Fruit fly (Drosophila melanogaster) whole organism, embryonic: ENCODE results near the gene E2f2.

Experiments
- B-H2 ChIP-seq: fragments of 200-800 bp; sonication (Bioruptor generic); optimal IDR thresholded peaks from 2 replicates; lab custom pipeline; 2018; ENCODE audit warnings: missing biosample characterization, mild to moderate bottlenecking, missing genetic modification characterization
- CG1024 ChIP-seq: fragments of 200-800 bp; sonication (Bioruptor generic); IDR thresholded peaks from 2 replicates; pipeline ENCODE4 v1.3.6; 2022; ENCODE audit warnings: missing biosample characterization, missing genetic modification characterization
- CG10274 ChIP-seq: fragments of 200-800 bp; sonication (Bioruptor generic); optimal IDR thresholded peaks from 3 replicates; lab custom pipeline; 2017; ENCODE audit warnings: missing biosample characterization, mild to moderate bottlenecking, missing genetic modification characterization
- CG10543 ChIP-seq: fragments of 200-800 bp; sonication (Bioruptor generic); optimal IDR thresholded peaks from 3 replicates; lab custom pipeline; 2017; ENCODE audit warnings: missing biosample characterization, mild to moderate bottlenecking, missing genetic modification characterization, moderate library complexity
- CG10979 ChIP-seq: fragments of 200-800 bp; sonication (Bioruptor generic); optimal IDR thresholded peaks from 2 replicates; lab custom pipeline; 2018; ENCODE audit warnings: missing biosample characterization, mild to moderate bottlenecking, missing genetic modification characterization, moderate library complexity
- CG11247 ChIP-seq: fragments of 200-800 bp; sonication (Bioruptor generic); IDR thresholded peaks from 2 replicates; pipeline ENCODE4 v1.3.6; 2022; ENCODE audit warnings: missing biosample characterization, missing genetic modification characterization
- CG12391 ChIP-seq: fragments of 200-800 bp; sonication (Bioruptor generic); optimal IDR thresholded peaks from 3 replicates; lab custom pipeline; 2018; ENCODE audit warnings: missing biosample characterization, mild to moderate bottlenecking, missing genetic modification characterization, moderate library complexity
- CG13123 ChIP-seq: fragments of 200-800 bp; sonication (Bioruptor generic); optimal IDR thresholded peaks from 2 replicates; lab custom pipeline; 2016; ENCODE audit warnings: missing biosample characterization, missing genetic modification characterization
- CG17912 ChIP-seq: fragments of 200-800 bp; sonication (Bioruptor generic); optimal IDR thresholded peaks from 2 replicates; lab custom pipeline; 2018; ENCODE audit warnings: missing biosample characterization, mild to moderate bottlenecking, missing genetic modification characterization
- CG2129 ChIP-seq: fragments of 200-800 bp; sonication (Bioruptor generic); IDR thresholded peaks from 2 replicates; pipeline ENCODE4 v1.3.6; 2022; ENCODE audit warnings: missing biosample characterization, missing genetic modification characterization; ENCODE audit not compliant: partially characterized antibody
- CG30403 ChIP-seq: fragments of 200-800 bp; sonication (Bioruptor generic); optimal IDR thresholded peaks from 3 replicates; lab custom pipeline; 2016; ENCODE audit warnings: missing biosample characterization, missing genetic modification characterization
- CG6272 ChIP-seq: fragments of 200-800 bp; sonication (Bioruptor generic); IDR thresholded peaks from 2 replicates; pipeline ENCODE4 v1.3.6; 2022; ENCODE audit warnings: missing biosample characterization, missing genetic modification characterization
- CG6654 ChIP-seq: fragments of 200-800 bp; sonication (Bioruptor generic); optimal IDR thresholded peaks from 2 replicates; lab custom pipeline; 2017; ENCODE audit warnings: missing biosample characterization, mild to moderate bottlenecking, missing genetic modification characterization
- CG8359 ChIP-seq: fragments of 200-800 bp; sonication (Bioruptor generic); optimal IDR thresholded peaks from 2 replicates; lab custom pipeline; 2017; ENCODE audit warnings: missing biosample characterization, mild to moderate bottlenecking, missing genetic modification characterization, borderline replicate concordance
- CoRest ChIP-seq: fragments of 200-800 bp; sonication (Bioruptor generic); optimal IDR thresholded peaks from 3 replicates; lab custom pipeline; 2018; ENCODE audit warnings: missing biosample characterization, mild to moderate bottlenecking, missing genetic modification characterization, moderate library complexity
- ERR ChIP-seq: fragments of 200-800 bp; sonication (Bioruptor generic); optimal IDR thresholded peaks from 2 replicates; lab custom pipeline; 2016; ENCODE audit warnings: missing biosample characterization, missing genetic modification characterization
- GATAe ChIP-seq: fragments of 200-800 bp; sonication (Bioruptor generic); conservative IDR thresholded peaks from 2 replicates; pipeline ENCODE4 v1.3.6; 2022; ENCODE audit warnings: missing biosample characterization, missing genetic modification characterization
- HLHmδ ChIP-seq: fragments of 200-800 bp; sonication (Bioruptor generic); optimal IDR thresholded peaks from 2 replicates; lab custom pipeline; 2018; ENCODE audit warnings: missing biosample characterization, mild to moderate bottlenecking, missing genetic modification characterization, moderate library complexity
- Lhr ChIP-seq: fragments of 200-800 bp; sonication (Bioruptor generic); optimal IDR thresholded peaks from 3 replicates; lab custom pipeline; 2017; ENCODE audit warnings: mild to moderate bottlenecking, missing biosample characterization, missing genetic modification reagents, missing genetic modification characterization
- Myb ChIP-seq: fragments of 200-800 bp; sonication (Bioruptor generic); optimal IDR thresholded peaks from 2 replicates; lab custom pipeline; 2016; ENCODE audit warnings: missing biosample characterization, missing genetic modification characterization
- NC2α ChIP-seq: fragments of 200-800 bp; sonication (Bioruptor generic); optimal IDR thresholded peaks from 2 replicates; lab custom pipeline; 2016; ENCODE audit warnings: missing biosample characterization, missing genetic modification characterization
- Nf-YB ChIP-seq: fragments of 200-800 bp; sonication (Bioruptor generic); optimal IDR thresholded peaks from 3 replicates; lab custom pipeline; 2019; ENCODE audit warnings: missing biosample characterization, mild to moderate bottlenecking, missing genetic modification characterization, moderate library complexity
- Rfx ChIP-seq: fragments of 200-800 bp; sonication (Bioruptor generic); IDR thresholded peaks from 2 replicates; pipeline ENCODE4 v1.3.6; 2022; ENCODE audit warnings: missing biosample characterization, missing genetic modification characterization
- Scr ChIP-seq: fragments of 200-800 bp; sonication (Bioruptor generic); IDR thresholded peaks from 2 replicates; pipeline ENCODE4 v1.3.6; 2022; ENCODE audit warnings: missing biosample characterization, missing genetic modification characterization; ENCODE audit not compliant: partially characterized antibody
- Ssrp ChIP-seq: fragments of 200-800 bp; sonication (Bioruptor generic); optimal IDR thresholded peaks from 2 replicates; lab custom pipeline; 2018; ENCODE audit warnings: missing biosample characterization, mild to moderate bottlenecking, missing genetic modification characterization, moderate library complexity
- ab ChIP-seq: fragments of 200-800 bp; sonication (Bioruptor generic); optimal IDR thresholded peaks from 2 replicates; lab custom pipeline; 2016; ENCODE audit warnings: missing biosample characterization, missing genetic modification characterization
- ash1 ChIP-seq: fragments of 200-800 bp; sonication (Bioruptor generic); optimal IDR thresholded peaks from 2 replicates; lab custom pipeline; 2018; ENCODE audit warnings: missing biosample characterization, mild to moderate bottlenecking, missing genetic modification characterization
- bcd ChIP-seq: fragments of 200-800 bp; sonication (Bioruptor generic); optimal IDR thresholded peaks from 2 replicates; lab custom pipeline; 2017; ENCODE audit warnings: missing biosample characterization, mild to moderate bottlenecking, missing genetic modification characterization
- cas ChIP-seq: fragments of 200-800 bp; sonication (Bioruptor generic); IDR thresholded peaks from 2 replicates; pipeline ENCODE4 v1.3.6; 2022; ENCODE audit warnings: missing biosample characterization, missing genetic modification characterization
- dan ChIP-seq: fragments of 200-800 bp; sonication (Bioruptor generic); IDR thresholded peaks from 2 replicates; pipeline ENCODE4 v1.3.6; 2022; ENCODE audit warnings: missing biosample characterization, missing genetic modification characterization
- fru ChIP-seq: fragments of >200 bp; optimal IDR thresholded peaks from 2 replicates; lab custom pipeline; 2017
- gsb-n ChIP-seq: fragments of 200-800 bp; sonication (Bioruptor generic); optimal IDR thresholded peaks from 3 replicates; lab custom pipeline; 2018; ENCODE audit warnings: missing biosample characterization, mild to moderate bottlenecking, missing genetic modification characterization
- ind ChIP-seq: fragments of 200-800 bp; sonication (Bioruptor generic); optimal IDR thresholded peaks from 3 replicates; lab custom pipeline; 2016; ENCODE audit warnings: missing biosample characterization, missing genetic modification characterization
- kay ChIP-seq: fragments of 200-800 bp; sonication (Bioruptor generic); optimal IDR thresholded peaks from 2 replicates; lab custom pipeline; 2016; ENCODE audit warnings: missing biosample characterization, missing genetic modification characterization
- klu ChIP-seq: fragments of 200-800 bp; sonication (Bioruptor generic); IDR thresholded peaks from 2 replicates; pipeline ENCODE4 v1.3.6; 2022; ENCODE audit warnings: missing biosample characterization, missing genetic modification characterization
- knrl ChIP-seq: fragments of 200-800 bp; sonication (Bioruptor generic); IDR thresholded peaks from 3 replicates; pipeline ENCODE4 v1.3.6; 2022; ENCODE audit warnings: missing biosample characterization, missing genetic modification characterization; ENCODE audit not compliant: partially characterized antibody
- luna ChIP-seq: fragments of 200-800 bp; sonication (Bioruptor generic); optimal IDR thresholded peaks from 2 replicates; lab custom pipeline; 2016; ENCODE audit warnings: missing biosample characterization, missing genetic modification characterization
- nerfin-2 ChIP-seq: fragments of 200-800 bp; sonication (Bioruptor generic); IDR thresholded peaks from 2 replicates; pipeline ENCODE4 v1.3.6; 2022; ENCODE audit warnings: missing biosample characterization, missing genetic modification characterization; ENCODE audit not compliant: partially characterized antibody
- tll ChIP-seq, 2 experiments: fragments of 200-800 bp in 1 of 2; fragments of >200 bp in 1 of 2; sonication (Bioruptor generic) in 1 of 2; optimal IDR thresholded peaks; 2 replicates each; lab custom pipeline; 2017 to 2019; ENCODE audit warnings: missing biosample characterization in 2 of 2, missing genetic modification characterization in 2 of 2, mild to moderate bottlenecking in 1 of 2, moderate library complexity in 1 of 2

Gene E2f2

dm6 chr2L:21141714-21142500 is 14.6 kb downstream of the E2f2 start, which contains the start of gene Dap160 (continued):
- TF ChIP-seq Ssrp (tag; lab: Kevin White, UChicago) = no peak
- TF ChIP-seq bcd (GFP tag; lab: Kevin White, UChicago) = no peak
- TF ChIP-seq B-H2 = peak; percentile 8
- no peak for TF ChIP-seq luna (GFP tag; lab: Kevin White, UChicago)
- no peak for TF ChIP-seq ERR (GFP tag; lab: Kevin White, UChicago)
- TF ChIP-seq Myb = peak; percentile 92
- no peak for TF ChIP-seq CG10274 (GFP tag; lab: Kevin White, UChicago)
- peak; percentile 29 for TF ChIP-seq Lhr (GFP tag; lab: Kevin White, UChicago)
- peak; percentile 75 for TF ChIP-seq Scr
- TF ChIP-seq ind (GFP tag; lab: Kevin White, UChicago) = no peak
- TF ChIP-seq CG1024 (GFP tag; lab: Robert Waterston, UW) = 0 out of 2 replicates have a peak, but pooled peaks have one; percentile 33
- no peak for TF ChIP-seq ash1 (GFP tag; lab: Kevin White, UChicago)
- peak; percentile 67 for TF ChIP-seq nerfin-2 (GFP tag; lab: Robert Waterston, UW)
- no peak for TF ChIP-seq CG6272 (GFP tag; lab: Robert Waterston, UW)
- no peak for TF ChIP-seq CG10543 (GFP tag; lab: Kevin White, UChicago)
- TF ChIP-seq CG8359 (GFP tag; lab: Kevin White, UChicago) = no peak
- no peak for TF ChIP-seq kay
- no peak for TF ChIP-seq CG17912 (GFP tag; lab: Kevin White, UChicago)
- no peak for TF ChIP-seq ab
- TF ChIP-seq NC2α = no peak
- no peak for TF ChIP-seq HLHmδ (GFP tag; lab: Kevin White, UChicago)
- TF ChIP-seq CG30403 (GFP tag; lab: Kevin White, UChicago) = no peak
- no peak for TF ChIP-seq CG11247
- TF ChIP-seq dan (GFP tag; lab: Robert Waterston, UW) = no peak
- TF ChIP-seq CG13123 (GFP tag; lab: Kevin White, UChicago) = no peak
- no peak for TF ChIP-seq cas (GFP tag; lab: Robert Waterston, UW)
- TF ChIP-seq tll (GFP tag; optimal IDR thresholded peaks at IDR 0.05; lab: Kevin White, UChicago) = no peak
- TF ChIP-seq gsb-n (tag; lab: Kevin White, UChicago) = no peak
- TF ChIP-seq GATAe (GFP tag; lab: Robert Waterston, UW) = no peak
- no peak for TF ChIP-seq Nf-YB (GFP tag; lab: Kevin White, UChicago)
- TF ChIP-seq CG2129 (GFP tag; lab: Robert Waterston, UW) = peak; percentile 28; the same call in 1 of the 2 replicates
- peak; percentile 52; the same call in 1 of the 2 replicates for TF ChIP-seq Rfx (GFP tag; lab: Robert Waterston, UW)
- TF ChIP-seq fru (lab: Kevin White, UChicago) = no peak
- no peak for TF ChIP-seq CG6654 (GFP tag; lab: Kevin White, UChicago)
- no peak for TF ChIP-seq CG12391 (tag; lab: Kevin White, UChicago)
- no peak for TF ChIP-seq klu (GFP tag; lab: Robert Waterston, UW)
- peak; percentile 68 for TF ChIP-seq knrl (GFP tag; lab: Robert Waterston, UW)
- no peak for TF ChIP-seq CoRest (tag; lab: Kevin White, UChicago)
- no peak for TF ChIP-seq CG10979 (tag; lab: Kevin White, UChicago)
- TF ChIP-seq, all 482 proteins: peak for 84
